Worm (Caenorhabditis elegans) whole organism, L2 larva: ENCODE data around the gene lgmn-1.

Experiments used
- C34F6.9 ChIP-seq: fragments of 150-350 bp; optimal IDR thresholded peaks from 2 replicates; lab custom pipeline; 2014; ENCODE audit warnings: missing biosample characterization, missing genetic modification characterization
- F13H6.1 ChIP-seq: sonication (generic microtip); optimal IDR thresholded peaks from 2 replicates; lab custom pipeline; 2016; ENCODE audit warnings: missing genetic modification characterization, missing compliant biosample characterization
- R02D3.7 ChIP-seq: fragments of 150-350 bp; optimal IDR thresholded peaks from 2 replicates; lab custom pipeline; 2014; ENCODE audit warnings: missing biosample characterization, missing genetic modification characterization
- Y55F3AM.14 ChIP-seq: fragments of 200-800 bp; sonication (Bioruptor generic); optimal IDR thresholded peaks from 2 replicates; lab custom pipeline; 2018; ENCODE audit warnings: mild to moderate bottlenecking, missing genetic modification characterization, missing compliant biosample characterization
- ZK546.5 ChIP-seq: sonication (generic microtip); optimal IDR thresholded peaks from 2 replicates; lab custom pipeline; 2017; ENCODE audit warnings: missing biosample characterization, missing genetic modification characterization
- aly-2 ChIP-seq: fragments of 150-350 bp; optimal IDR thresholded peaks from 2 replicates; lab custom pipeline; 2014; ENCODE audit warnings: missing biosample characterization, missing genetic modification characterization
- blmp-1 ChIP-seq: sonication (generic microtip); optimal IDR thresholded peaks from 2 replicates; lab custom pipeline; 2017; ENCODE audit warnings: missing genetic modification characterization, mild to moderate bottlenecking, missing compliant biosample characterization, antibody characterized with exemption, moderate library complexity; ENCODE audit not compliant: insufficient read depth
- ceh-16 ChIP-seq: fragments of 150-350 bp; optimal IDR thresholded peaks from 2 replicates; lab custom pipeline; 2014; ENCODE audit warnings: missing biosample characterization, missing genetic modification characterization
- ceh-82 ChIP-seq: fragments of 150-350 bp; optimal IDR thresholded peaks from 2 replicates; lab custom pipeline; 2014; ENCODE audit warnings: missing biosample characterization, missing genetic modification characterization
- crh-2 ChIP-seq: sonication (generic microtip); optimal IDR thresholded peaks from 2 replicates; lab custom pipeline; 2017; ENCODE audit warnings: missing biosample characterization, missing genetic modification characterization
- dmd-4 ChIP-seq: sonication (generic microtip); optimal IDR thresholded peaks from 2 replicates; lab custom pipeline; 2017; ENCODE audit warnings: missing biosample characterization, missing genetic modification characterization
- egl-27 ChIP-seq: sonication (generic microtip); optimal IDR thresholded peaks from 3 replicates; lab custom pipeline; 2017; ENCODE audit warnings: missing biosample characterization, missing genetic modification reagents, missing genetic modification characterization
- elt-1 ChIP-seq: fragments of 150-350 bp; optimal IDR thresholded peaks from 2 replicates; lab custom pipeline; 2014; ENCODE audit warnings: missing biosample characterization, missing genetic modification characterization
- elt-3 ChIP-seq: sonication (generic microtip); optimal IDR thresholded peaks from 2 replicates; lab custom pipeline; 2017; ENCODE audit warnings: missing biosample characterization, missing genetic modification characterization
- fos-1 ChIP-seq: fragments of 150-350 bp; optimal IDR thresholded peaks from 2 replicates; lab custom pipeline; 2014; ENCODE audit warnings: missing biosample characterization, missing genetic modification characterization
- lsy-2 ChIP-seq, 2 experiments: fragments of 150-350 bp in 1 of 2; sonication (generic microtip) in 1 of 2; optimal IDR thresholded peaks; 2 replicates each; lab custom pipeline; 2014 to 2017; ENCODE audit warnings: missing biosample characterization in 2 of 2, missing genetic modification characterization in 2 of 2
- mbf-1 ChIP-seq: sonication (generic microtip); optimal IDR thresholded peaks from 2 replicates; lab custom pipeline; 2017; ENCODE audit warnings: missing biosample characterization, missing genetic modification characterization
- mdl-1 ChIP-seq, 2 experiments: fragments of 150-350 bp in 1 of 2; sonication (generic microtip) in 1 of 2; optimal IDR thresholded peaks; 2 replicates each; lab custom pipeline; 2017; ENCODE audit warnings: missing biosample characterization in 2 of 2, missing genetic modification characterization in 2 of 2
- nhr-10 ChIP-seq: sonication (generic microtip); optimal IDR thresholded peaks from 2 replicates; lab custom pipeline; 2017; ENCODE audit warnings: missing biosample characterization, missing genetic modification characterization
- nhr-11 ChIP-seq: fragments of 150-350 bp; optimal IDR thresholded peaks from 2 replicates; lab custom pipeline; 2014; ENCODE audit warnings: missing biosample characterization, missing genetic modification characterization
- nhr-12 ChIP-seq: fragments of 150-350 bp; optimal IDR thresholded peaks from 2 replicates; lab custom pipeline; 2014; ENCODE audit warnings: missing biosample characterization, missing genetic modification characterization
- nhr-129 ChIP-seq: fragments of 150-350 bp; optimal IDR thresholded peaks from 2 replicates; lab custom pipeline; 2014; ENCODE audit warnings: missing biosample characterization, missing genetic modification characterization
- nhr-21 ChIP-seq: fragments of 150-350 bp; optimal IDR thresholded peaks from 2 replicates; lab custom pipeline; 2014; ENCODE audit warnings: missing biosample characterization, missing genetic modification characterization
- nhr-23 ChIP-seq: fragments of 150-350 bp; optimal IDR thresholded peaks from 2 replicates; lab custom pipeline; 2014; ENCODE audit warnings: missing biosample characterization, missing genetic modification reagents, missing genetic modification characterization
- nhr-25 ChIP-seq: fragments of 150-350 bp; sonication (generic microtip); optimal IDR thresholded peaks from 3 replicates; lab custom pipeline; 2014; ENCODE audit warnings: missing biosample characterization, missing genetic modification characterization
- nhr-6 ChIP-seq: fragments of 150-350 bp; optimal IDR thresholded peaks from 2 replicates; lab custom pipeline; 2014; ENCODE audit warnings: missing biosample characterization, missing genetic modification characterization
- sem-4 ChIP-seq: fragments of 150-350 bp; optimal IDR thresholded peaks from 2 replicates; lab custom pipeline; 2014; ENCODE audit warnings: missing biosample characterization, missing genetic modification reagents, missing genetic modification characterization
- skn-1 ChIP-seq: sonication (generic microtip); optimal IDR thresholded peaks from 2 replicates; lab custom pipeline; 2017; ENCODE audit warnings: missing biosample characterization, missing genetic modification characterization
- sma-3 ChIP-seq: sonication (generic microtip); optimal IDR thresholded peaks from 2 replicates; lab custom pipeline; 2016; ENCODE audit warnings: missing genetic modification reagents, missing genetic modification characterization, missing compliant biosample characterization
- sma-9 ChIP-seq, 2 experiments: fragments of 150-350 bp in 1 of 2; sonication (generic microtip) in 1 of 2; optimal IDR thresholded peaks; 2 replicates each; lab custom pipeline; 2014 to 2016; ENCODE audit warnings: missing genetic modification characterization in 2 of 2, mild to moderate bottlenecking in 1 of 2, missing biosample characterization in 1 of 2, missing compliant biosample characterization in 1 of 2, missing genetic modification reagents in 1 of 2, moderate library complexity in 1 of 2
- snpc-4 ChIP-seq: fragments of 150-350 bp; optimal IDR thresholded peaks from 2 replicates; lab custom pipeline; 2014; ENCODE audit warnings: missing biosample characterization, missing genetic modification characterization
- unc-39 ChIP-seq: fragments of 150-350 bp; optimal IDR thresholded peaks from 2 replicates; lab custom pipeline; 2014; ENCODE audit warnings: missing biosample characterization, missing genetic modification characterization
- unc-55 ChIP-seq: fragments of 150-350 bp; sonication (generic microtip); optimal IDR thresholded peaks from 3 replicates; lab custom pipeline; 2014; ENCODE audit warnings: missing biosample characterization, missing genetic modification reagents, missing genetic modification characterization
- unc-62 ChIP-seq: fragments of 150-350 bp; optimal IDR thresholded peaks from 2 replicates; lab custom pipeline; 2014; ENCODE audit warnings: missing biosample characterization, missing genetic modification reagents, missing genetic modification characterization
- zag-1 ChIP-seq: fragments of 150-350 bp; optimal IDR thresholded peaks from 2 replicates; lab custom pipeline; 2014; ENCODE audit warnings: missing biosample characterization, missing genetic modification characterization
- ztf-1 ChIP-seq: fragments of 200-800 bp; sonication (Bioruptor generic); conservative IDR thresholded peaks from 2 replicates; pipeline ENCODE4 v1.3.6; 2022; ENCODE audit warnings: missing genetic modification characterization, missing compliant biosample characterization
- ztf-11 ChIP-seq: sonication (generic microtip); optimal IDR thresholded peaks from 2 replicates; lab custom pipeline; 2017; ENCODE audit warnings: missing biosample characterization, missing genetic modification characterization
- ztf-4 ChIP-seq: fragments of 150-350 bp; optimal IDR thresholded peaks from 2 replicates; lab custom pipeline; 2014; ENCODE audit warnings: missing biosample characterization, missing genetic modification characterization

The lgmn-1 gene

ce11 chrV:12528919-12529318 lies 16.1 kb downstream of the lgmn-1 start (continued):
- TF ChIP-seq nhr-25 (peak; percentile 65), mbf-1 (no peak), unc-55 (no peak), aly-2 (tag; lab: Kevin White, UChicago) (no peak), ztf-4 (no peak), nhr-10 (tag; lab: Kevin White, UChicago) (no peak), elt-3 (tag; lab: Kevin White, UChicago) (no peak), blmp-1 (tag; lab: Kevin White, UChicago) (peak; percentile 62), nhr-11 (tag; lab: Kevin White, UChicago) (no peak), lsy-2 (tag; optimal IDR thresholded peaks at IDR 0.05; lab: Kevin White, UChicago) (peak in 1 of 2 experiments; percentile 76), zag-1 (tag; lab: Kevin White, UChicago) (peak; percentile 74), Y55F3AM.14 (GFP tag; lab: Kevin White, UChicago) (peak; percentile 64), nhr-6 (tag; lab: Kevin White, UChicago) (no peak), dmd-4 (tag; lab: Kevin White, UChicago) (no peak), mdl-1 (tag; optimal IDR thresholded peaks at IDR 0.05; lab: Kevin White, UChicago) (peak; percentile 2 to 63), nhr-23 (no peak)

ce11 chrV:12530129-12530528 lies 17.3 kb downstream of the lgmn-1 start:
- TF ChIP-seq nhr-10 (tag; lab: Kevin White, UChicago) (no peak), ztf-1 (GFP tag; lab: Robert Waterston, UW) (no peak), ZK546.5 (tag; lab: Kevin White, UChicago) (no peak), C34F6.9 (peak; percentile 44), nhr-6 (tag; lab: Kevin White, UChicago) (no peak), egl-27 (tag; lab: Kevin White, UChicago) (peak; percentile 41), fos-1 (tag; lab: Kevin White, UChicago) (no peak), nhr-11 (tag; lab: Kevin White, UChicago) (no peak), dmd-4 (tag; lab: Kevin White, UChicago) (no peak), nhr-21 (tag; lab: Kevin White, UChicago) (no peak), nhr-12 (no peak), nhr-23 (no peak), sma-3 (GFP tag; lab: Kevin White, UChicago) (no peak), R02D3.7 (tag; lab: Kevin White, UChicago) (no peak), nhr-129 (tag; lab: Kevin White, UChicago) (no peak), sma-9 (GFP tag; optimal IDR thresholded peaks at IDR 0.05; lab: Kevin White, UChicago) (peak; percentile 24), sma-9 (tag; optimal IDR thresholded peaks at IDR 0.05; lab: Kevin White, UChicago) (no peak), sem-4 (tag; lab: Kevin White, UChicago) (peak; percentile 48), zag-1 (tag; lab: Kevin White, UChicago) (peak; percentile 30), lsy-2 (tag; optimal IDR thresholded peaks at IDR 0.05; lab: Kevin White, UChicago) (peak in 1 of 2 experiments; percentile 32), unc-39 (tag; lab: Kevin White, UChicago) (no peak), unc-62 (GFP tag; lab: Kevin White, UChicago) (no peak), ceh-82 (tag; lab: Kevin White, UChicago) (no peak), crh-2 (tag; lab: Kevin White, UChicago) (peak; percentile 53), ceh-16 (peak; percentile 60), elt-1 (no peak), unc-55 (peak; percentile 16), F13H6.1 (tag; lab: Kevin White, UChicago) (peak; percentile 49), aly-2 (tag; lab: Kevin White, UChicago) (no peak), skn-1 (tag; lab: Kevin White, UChicago) (no peak), snpc-4 (tag; lab: Kevin White, UChicago) (no peak), ztf-11 (tag; lab: Kevin White, UChicago) (no peak), Y55F3AM.14 (GFP tag; lab: Kevin White, UChicago) (peak; percentile 67)

- peak; percentile 46 for TF ChIP-seq fos-1 (tag; lab: Kevin White, UChicago)
- TF ChIP-seq lsy-2 (tag; optimal IDR thresholded peaks at IDR 0.05; lab: Kevin White, UChicago) = peak in 1 of 2 experiments; percentile 31
- peak; percentile 39 for TF ChIP-seq nhr-21 (tag; lab: Kevin White, UChicago)
- TF ChIP-seq sma-9 (GFP tag; optimal IDR thresholded peaks at IDR 0.05; lab: Kevin White, UChicago) = peak; percentile 16
- no peak for TF ChIP-seq sma-9 (tag; optimal IDR thresholded peaks at IDR 0.05; lab: Kevin White, UChicago)
- TF ChIP-seq dmd-4 (tag; lab: Kevin White, UChicago) = peak; percentile 23
- no peak for TF ChIP-seq nhr-6 (tag; lab: Kevin White, UChicago)
- TF ChIP-seq blmp-1 (tag; lab: Kevin White, UChicago) = peak; percentile 16
- no peak for TF ChIP-seq Y55F3AM.14 (GFP tag; lab: Kevin White, UChicago)
- no peak for TF ChIP-seq elt-1
- peak; percentile 23 for TF ChIP-seq C34F6.9
- TF ChIP-seq sem-4 (tag; lab: Kevin White, UChicago) = no peak
- TF ChIP-seq skn-1 (tag; lab: Kevin White, UChicago) = no peak
Measured at ce11 chrV:12531084-12531483, 18.2 kb downstream of the lgmn-1 start.
